Fruit fly (Drosophila melanogaster) whole organism, embryonic: Measurements from ENCODE around the gene Bacc.

Source experiments
- Abd-B ChIP-seq: fragments of 200-800 bp; sonication (Bioruptor generic); optimal IDR thresholded peaks from 2 replicates; lab custom pipeline; 2018; ENCODE audit warnings: missing biosample characterization, mild to moderate bottlenecking, missing genetic modification characterization, moderate library complexity
- Aef1 ChIP-seq: fragments of 200-800 bp; sonication (Bioruptor generic); IDR thresholded peaks from 3 replicates; pipeline ENCODE4 v1.3.6; 2022; ENCODE audit warnings: missing biosample characterization, missing genetic modification characterization
- CG10209 ChIP-seq: fragments of 200-800 bp; sonication (Bioruptor generic); optimal IDR thresholded peaks from 3 replicates; lab custom pipeline; 2017; ENCODE audit warnings: missing biosample characterization, mild to moderate bottlenecking, missing genetic modification characterization, missing genetic modification reagents
- CG11696 ChIP-seq: fragments of 200-800 bp; sonication (Bioruptor generic); IDR thresholded peaks from 2 replicates; pipeline ENCODE4 v1.3.6; 2022; ENCODE audit warnings: missing biosample characterization, missing genetic modification characterization
- CG12104 ChIP-seq: fragments of 200-800 bp; sonication (Bioruptor generic); optimal IDR thresholded peaks from 3 replicates; lab custom pipeline; 2016; ENCODE audit warnings: missing biosample characterization, missing genetic modification characterization
- CG12659 ChIP-seq: fragments of 200-800 bp; sonication (Bioruptor generic); optimal IDR thresholded peaks from 3 replicates; lab custom pipeline; 2017; ENCODE audit warnings: mild to moderate bottlenecking, missing biosample characterization, missing genetic modification reagents, missing genetic modification characterization
- CG13296 ChIP-seq: fragments of 200-800 bp; sonication (Bioruptor generic); optimal IDR thresholded peaks from 3 replicates; lab custom pipeline; 2018; ENCODE audit warnings: missing biosample characterization, mild to moderate bottlenecking, missing genetic modification characterization
- CG15514 ChIP-seq: fragments of 200-800 bp; sonication (Bioruptor generic); optimal IDR thresholded peaks from 3 replicates; lab custom pipeline; 2017; ENCODE audit warnings: missing biosample characterization, missing genetic modification characterization, mild to moderate bottlenecking, moderate library complexity, missing genetic modification reagents
- CG1603 ChIP-seq: fragments of 200-800 bp; sonication (Bioruptor generic); optimal IDR thresholded peaks from 2 replicates; lab custom pipeline; 2019; ENCODE audit warnings: missing biosample characterization, mild to moderate bottlenecking, missing genetic modification characterization, moderate library complexity
- CG17912 ChIP-seq: fragments of 200-800 bp; sonication (Bioruptor generic); optimal IDR thresholded peaks from 2 replicates; lab custom pipeline; 2018; ENCODE audit warnings: missing biosample characterization, mild to moderate bottlenecking, missing genetic modification characterization
- CG18619 ChIP-seq: fragments of 200-800 bp; sonication (Bioruptor generic); optimal IDR thresholded peaks from 3 replicates; lab custom pipeline; 2017; ENCODE audit warnings: missing biosample characterization, mild to moderate bottlenecking, missing genetic modification characterization
- CG2875 ChIP-seq: fragments of 200-800 bp; sonication (Bioruptor generic); optimal IDR thresholded peaks from 2 replicates; lab custom pipeline; 2017; ENCODE audit warnings: missing biosample characterization, mild to moderate bottlenecking, missing genetic modification characterization, missing genetic modification reagents
- CG32532 ChIP-seq: fragments of 200-800 bp; sonication (Bioruptor generic); IDR thresholded peaks from 2 replicates; pipeline ENCODE4 v1.3.6; 2022; ENCODE audit warnings: missing biosample characterization, missing genetic modification characterization
- CG4404 ChIP-seq: fragments of 200-800 bp; sonication (Bioruptor generic); IDR thresholded peaks from 2 replicates; pipeline ENCODE4 v1.3.6; 2022; ENCODE audit warnings: missing biosample characterization, missing genetic modification characterization
- CG6175 ChIP-seq: fragments of 200-800 bp; sonication (Bioruptor generic); IDR thresholded peaks from 3 replicates; pipeline ENCODE4 v1.3.6; 2022; ENCODE audit warnings: missing biosample characterization, missing genetic modification characterization
- CG7357 ChIP-seq: fragments of 200-800 bp; sonication (Bioruptor generic); IDR thresholded peaks from 3 replicates; pipeline ENCODE4 v1.3.6; 2022; ENCODE audit warnings: missing biosample characterization, missing genetic modification characterization
- CG7963 ChIP-seq: fragments of 200-800 bp; sonication (Bioruptor generic); IDR thresholded peaks from 3 replicates; pipeline ENCODE4 v1.3.6; 2022; ENCODE audit warnings: missing biosample characterization, missing genetic modification characterization; ENCODE audit not compliant: partially characterized antibody
- CG8765 ChIP-seq: fragments of 200-800 bp; sonication (Bioruptor generic); IDR thresholded peaks from 2 replicates; pipeline ENCODE4 v1.3.6; 2022; ENCODE audit warnings: missing biosample characterization, missing genetic modification characterization
- CG9727 ChIP-seq: fragments of 200-800 bp; sonication (Bioruptor generic); optimal IDR thresholded peaks from 3 replicates; lab custom pipeline; 2017; ENCODE audit warnings: missing biosample characterization, mild to moderate bottlenecking, missing genetic modification characterization
- CG9932 ChIP-seq: fragments of 200-800 bp; sonication (Bioruptor generic); IDR thresholded peaks from 2 replicates; pipeline ENCODE4 v1.3.6; 2022; ENCODE audit warnings: missing biosample characterization, missing genetic modification characterization
- Deaf1 ChIP-seq: fragments of 200-800 bp; optimal IDR thresholded peaks from 3 replicates; lab custom pipeline; 2019; ENCODE audit warnings: missing biosample characterization, mild to moderate bottlenecking, missing genetic modification characterization, moderate library complexity
- E2f2 ChIP-seq: fragments of 200-800 bp; sonication (Bioruptor generic); IDR thresholded peaks from 2 replicates; pipeline ENCODE4 v1.3.6; 2022; ENCODE audit warnings: missing biosample characterization, missing genetic modification characterization
- Eip74EF ChIP-seq, 2 experiments: fragments of 200-800 bp in 1 of 2; fragments of >200 bp in 1 of 2; sonication (Bioruptor generic) in 1 of 2; optimal IDR thresholded peaks; 2 replicates each; lab custom pipeline; 2017 to 2019; ENCODE audit warnings: missing biosample characterization in 2 of 2, missing genetic modification characterization in 2 of 2, mild to moderate bottlenecking in 1 of 2, moderate library complexity in 1 of 2
- Ets65A ChIP-seq: fragments of 200-800 bp; sonication (Bioruptor generic); peaks from one replicate; lab custom pipeline; 2016; ENCODE audit warnings: missing biosample characterization, missing genetic modification characterization
- H2.0 ChIP-seq: fragments of 200-800 bp; sonication (Bioruptor generic); IDR thresholded peaks from 2 replicates; pipeline ENCODE4 v1.3.6; 2022; ENCODE audit warnings: missing biosample characterization, missing genetic modification characterization
- Hsf ChIP-seq: fragments of 200-800 bp; sonication (Bioruptor generic); optimal IDR thresholded peaks from 3 replicates; lab custom pipeline; 2016; ENCODE audit warnings: missing biosample characterization, missing genetic modification characterization
- NK7.1 ChIP-seq: fragments of 200-800 bp; sonication (Bioruptor generic); optimal IDR thresholded peaks from 3 replicates; lab custom pipeline; 2016; ENCODE audit warnings: missing biosample characterization, missing genetic modification characterization
- Nf-YB ChIP-seq: fragments of 200-800 bp; sonication (Bioruptor generic); optimal IDR thresholded peaks from 3 replicates; lab custom pipeline; 2019; ENCODE audit warnings: missing biosample characterization, mild to moderate bottlenecking, missing genetic modification characterization, moderate library complexity
- Nf-YC ChIP-seq: fragments of 200-800 bp; optimal IDR thresholded peaks from 3 replicates; lab custom pipeline; 2019; ENCODE audit warnings: missing biosample characterization, mild to moderate bottlenecking, missing genetic modification characterization, moderate library complexity
- Pdp1 ChIP-seq, 2 experiments: fragments of 200-800 bp; sonication (Bioruptor generic); optimal IDR thresholded peaks; 3 replicates each; lab custom pipeline; 2016; ENCODE audit warnings: missing biosample characterization in 2 of 2, missing genetic modification characterization in 2 of 2, mild to moderate bottlenecking in 1 of 2, moderate library complexity in 1 of 2
- aop ChIP-seq: fragments of 200-800 bp; sonication (Bioruptor generic); IDR thresholded peaks from 2 replicates; pipeline ENCODE4 v1.3.6; 2022; ENCODE audit warnings: missing biosample characterization, missing genetic modification characterization
- ato ChIP-seq: fragments of 200-800 bp; sonication (Bioruptor generic); IDR thresholded peaks from 2 replicates; pipeline ENCODE4 v1.3.6; 2022; ENCODE audit warnings: missing biosample characterization, missing genetic modification characterization; ENCODE audit not compliant: partially characterized antibody
- cas ChIP-seq: fragments of 200-800 bp; sonication (Bioruptor generic); IDR thresholded peaks from 2 replicates; pipeline ENCODE4 v1.3.6; 2022; ENCODE audit warnings: missing biosample characterization, missing genetic modification characterization
- danr ChIP-seq: fragments of 200-800 bp; sonication (Bioruptor generic); IDR thresholded peaks from 2 replicates; pipeline ENCODE4 v1.3.6; 2022; ENCODE audit warnings: missing biosample characterization, missing genetic modification characterization
- dati ChIP-seq: fragments of 200-800 bp; sonication (Bioruptor generic); IDR thresholded peaks from 2 replicates; pipeline ENCODE4 v1.3.6; 2022; ENCODE audit warnings: missing biosample characterization, missing genetic modification characterization
- disco-r ChIP-seq: fragments of 200-800 bp; sonication (Bioruptor generic); optimal IDR thresholded peaks from 2 replicates; lab custom pipeline; 2016; ENCODE audit warnings: missing biosample characterization, missing genetic modification characterization
- dm ChIP-seq: fragments of 200-800 bp; sonication (Bioruptor generic); optimal IDR thresholded peaks from 3 replicates; lab custom pipeline; 2016; ENCODE audit warnings: missing biosample characterization, missing genetic modification characterization
- en ChIP-seq: fragments of 200-800 bp; sonication (Bioruptor generic); optimal IDR thresholded peaks from 2 replicates; lab custom pipeline; 2016; ENCODE audit warnings: missing biosample characterization, missing genetic modification characterization
- esg ChIP-seq: fragments of 200-800 bp; sonication (Bioruptor generic); conservative IDR thresholded peaks from 2 replicates; pipeline ENCODE4 v1.3.6; 2022; ENCODE audit warnings: missing biosample characterization, missing genetic modification characterization
- fd64A ChIP-seq: fragments of 200-800 bp; sonication (Bioruptor generic); optimal IDR thresholded peaks from 3 replicates; lab custom pipeline; 2018; ENCODE audit warnings: missing biosample characterization, mild to moderate bottlenecking, missing genetic modification characterization
- gce ChIP-seq: fragments of 200-800 bp; sonication (Bioruptor generic); IDR thresholded peaks from 3 replicates; pipeline ENCODE4 v1.3.6; 2022; ENCODE audit warnings: missing biosample characterization, missing genetic modification characterization
- gem ChIP-seq: fragments of 200-800 bp; sonication (Bioruptor generic); optimal IDR thresholded peaks from 2 replicates; lab custom pipeline; 2019; ENCODE audit warnings: missing biosample characterization, mild to moderate bottlenecking, missing genetic modification characterization, moderate library complexity
- mirr ChIP-seq: fragments of 200-800 bp; sonication (Bioruptor generic); optimal IDR thresholded peaks from 3 replicates; lab custom pipeline; 2018; ENCODE audit warnings: missing biosample characterization, mild to moderate bottlenecking, missing genetic modification characterization
- pita ChIP-seq: fragments of 200-800 bp; sonication (Bioruptor generic); optimal IDR thresholded peaks from 2 replicates; lab custom pipeline; 2017; ENCODE audit warnings: missing biosample characterization, mild to moderate bottlenecking, missing genetic modification characterization
- pzg ChIP-seq: fragments of 200-800 bp; sonication (Bioruptor generic); optimal IDR thresholded peaks from 3 replicates; lab custom pipeline; 2018; ENCODE audit warnings: missing biosample characterization, mild to moderate bottlenecking, missing genetic modification characterization, moderate library complexity
- sens-2 ChIP-seq: fragments of 200-800 bp; sonication (Bioruptor generic); IDR thresholded peaks from 2 replicates; pipeline ENCODE4 v1.3.6; 2022; ENCODE audit warnings: missing biosample characterization, missing genetic modification characterization
- tap ChIP-seq: fragments of 200-800 bp; optimal IDR thresholded peaks from 3 replicates; lab custom pipeline; 2019; ENCODE audit warnings: missing biosample characterization, mild to moderate bottlenecking, missing genetic modification characterization, moderate library complexity
- yki ChIP-seq: fragments of >200 bp; optimal IDR thresholded peaks from 3 replicates; lab custom pipeline; 2018
- zfh2 ChIP-seq: fragments of 200-800 bp; sonication (Bioruptor generic); optimal IDR thresholded peaks from 2 replicates; lab custom pipeline; 2016; ENCODE audit warnings: missing biosample characterization, missing genetic modification characterization

Bacc gene

DNA sequence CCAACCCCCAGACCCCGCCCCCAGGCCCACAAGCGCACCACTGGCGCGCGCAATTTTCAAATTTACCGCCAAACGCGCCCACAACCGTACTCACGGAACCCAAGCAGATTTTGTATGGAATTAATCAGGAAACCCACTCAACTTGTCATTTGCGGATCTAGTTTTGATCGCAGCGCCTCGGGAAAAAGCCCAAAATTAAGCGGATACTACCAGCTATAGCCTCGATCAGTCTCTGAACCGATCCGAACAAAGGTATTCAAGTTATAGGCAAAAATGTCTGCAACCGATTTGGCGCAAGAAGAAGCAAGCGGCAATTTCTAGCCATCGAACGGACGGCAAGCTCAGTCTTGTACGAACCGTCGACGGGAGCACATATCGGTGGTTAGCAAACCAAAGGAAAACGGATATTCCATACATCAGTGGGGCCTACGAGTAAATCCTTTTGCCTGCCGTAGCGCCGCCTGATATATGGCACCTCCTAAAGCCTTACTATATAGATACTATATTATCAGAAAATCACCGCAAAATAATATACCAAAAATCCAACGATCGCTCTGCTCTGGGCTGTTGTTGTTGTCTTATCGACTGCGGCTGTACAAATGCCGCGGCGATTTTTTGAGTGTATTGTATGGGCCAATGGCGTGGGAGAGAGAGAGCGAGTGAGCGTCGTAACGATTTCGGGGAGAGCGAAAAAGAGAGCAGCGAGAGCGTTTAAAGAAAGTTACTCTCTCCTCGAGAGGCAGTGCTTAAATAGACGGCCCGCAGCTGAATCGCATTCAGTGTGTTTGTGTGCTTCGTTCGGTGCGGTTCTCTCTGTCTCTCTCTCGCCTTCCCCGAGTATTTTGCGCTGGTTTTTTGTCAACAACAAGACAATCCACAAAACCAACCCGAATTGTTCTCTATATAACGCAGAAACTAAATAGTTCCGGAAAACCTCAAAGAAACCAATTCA, 491 bp downstream of the Bacc start, which contains the start of gene Pgk (continued):
- TF ChIP-seq H2.0 (no peak), fd64A (GFP tag; lab: Kevin White, UChicago) (no peak), ato (GFP tag; lab: Robert Waterston, UW) (no peak), CG32532 (no peak), CG17912 (GFP tag; lab: Kevin White, UChicago) (no peak), CG7963 (no peak), esg (GFP tag; lab: Robert Waterston, UW) (no peak), CG12104 (GFP tag; lab: Kevin White, UChicago) (no peak), dati (GFP tag; lab: Robert Waterston, UW) (no peak), CG6175 (GFP tag; lab: Robert Waterston, UW) (no peak), dm (no peak), CG15514 (GFP tag; lab: Kevin White, UChicago) (peak; percentile 20), CG10209 (GFP tag; lab: Kevin White, UChicago) (no peak), CG4404 (GFP tag; lab: Robert Waterston, UW) (no peak), tap (tag; lab: Kevin White, UChicago) (peak; percentile 14), Nf-YB (GFP tag; lab: Kevin White, UChicago) (peak; percentile 89), cas (GFP tag; lab: Robert Waterston, UW) (no peak), CG2875 (GFP tag; lab: Kevin White, UChicago) (peak; percentile 36), CG9932 (GFP tag; lab: Robert Waterston, UW) (no peak), zfh2 (GFP tag; lab: Kevin White, UChicago) (no peak), CG11696 (GFP tag; lab: Robert Waterston, UW) (no peak), gce (GFP tag; lab: Robert Waterston, UW) (no peak), gem (tag; lab: Kevin White, UChicago) (peak; percentile 45), aop (GFP tag; lab: Robert Waterston, UW) (no peak), sens-2 (GFP tag; lab: Robert Waterston, UW) (no peak), pzg (peak; percentile 32), CG8765 (GFP tag; lab: Robert Waterston, UW) (no peak), Hsf (GFP tag; lab: Kevin White, UChicago) (peak; percentile 23), Deaf1 (peak; percentile 63), NK7.1 (GFP tag; lab: Kevin White, UChicago) (peak; percentile 53), Abd-B (GFP tag; lab: Kevin White, UChicago) (no peak), Ets65A (GFP tag; lab: Kevin White, UChicago) (peak; percentile 94), pita (no peak), CG13296 (peak; percentile 79), Eip74EF (GFP tag; optimal IDR thresholded peaks at IDR 0.05; lab: Kevin White, UChicago) (peak; percentile 17 to 88), mirr (GFP tag; lab: Kevin White, UChicago) (no peak), yki (peak; percentile 100), CG12659 (GFP tag; lab: Kevin White, UChicago) (peak; percentile 20), danr (no peak), CG7357 (GFP tag; lab: Robert Waterston, UW) (no peak), Aef1 (GFP tag; lab: Robert Waterston, UW) (no peak), disco-r (GFP tag; lab: Kevin White, UChicago) (peak; percentile 3), en (GFP tag; lab: Kevin White, UChicago) (no peak), E2f2 (GFP tag; lab: Robert Waterston, UW) (no peak), CG9727 (peak; percentile 49), Nf-YC (peak; percentile 94), Pdp1 (GFP tag; optimal IDR thresholded peaks at IDR 0.05; lab: Kevin White, UChicago) (peak in 1 of 2 experiments; percentile 65), CG1603 (tag; lab: Kevin White, UChicago) (peak; percentile 60), CG18619 (GFP tag; lab: Kevin White, UChicago) (peak; percentile 12)
